Worm (Caenorhabditis elegans): ENCODE measurements around the gene his-59.

ce11 chrIV:7486201-7486947 lies 1.7 kb upstream of the his-59 start, which contains the start of the genes his-61 and his-62:
- no peak for TF ChIP-seq egl-5 (tag; optimal IDR thresholded peaks at IDR 0.05)
- TF ChIP-seq elt-3 (tag; optimal IDR thresholded peaks at IDR 0.05), result no peak
- no peak for TF ChIP-seq nhr-28 (tag; optimal IDR thresholded peaks at IDR 0.05)
- peak; percentile 73 for TF ChIP-seq pha-4 (tag; optimal IDR thresholded peaks at IDR 0.05)
- TF ChIP-seq egl-27 (tag; optimal IDR thresholded peaks at IDR 0.05), result no peak
- peak; percentile 18 for TF ChIP-seq nhr-43 (tag; optimal IDR thresholded peaks at IDR 0.05; ENCODE audit: poor library complexity, severe bottlenecking)
- no peak for TF ChIP-seq nhr-11 (tag; optimal IDR thresholded peaks at IDR 0.05)
